Worm (Caenorhabditis elegans) whole organism, late embryonic: Measurements from ENCODE around the gene clc-18.
A peak's percentile ranks its signal among the peaks of the same experiment; 100 is the strongest.

Experiments used
- C38D4.7 ChIP-seq: fragments of 200-800 bp; sonication (Bioruptor generic); optimal IDR thresholded peaks from 2 replicates; lab custom pipeline; 2018; ENCODE audit warnings: mild to moderate bottlenecking, missing genetic modification characterization, moderate library complexity, missing compliant biosample characterization
- F13H6.1 ChIP-seq: sonication (generic microtip); optimal IDR thresholded peaks from 2 replicates; lab custom pipeline; 2016; ENCODE audit warnings: missing genetic modification characterization, missing compliant biosample characterization
- K09A11.1 ChIP-seq: sonication (generic microtip); optimal IDR thresholded peaks from 2 replicates; lab custom pipeline; 2017; ENCODE audit warnings: antibody characterized with exemption, mild to moderate bottlenecking, missing genetic modification characterization, missing compliant biosample characterization; ENCODE audit not compliant: insufficient read depth
- T23F11.4 ChIP-seq: fragments of 200-800 bp; sonication (Bioruptor generic); optimal IDR thresholded peaks from 2 replicates; lab custom pipeline; 2018; ENCODE audit warnings: mild to moderate bottlenecking, missing genetic modification characterization, missing compliant biosample characterization
- Y22D7AL.16 ChIP-seq: sonication (generic microtip); optimal IDR thresholded peaks from 2 replicates; lab custom pipeline; 2016; ENCODE audit warnings: missing genetic modification characterization, missing compliant biosample characterization
- ahr-1 ChIP-seq: sonication (generic microtip); optimal IDR thresholded peaks from 2 replicates; lab custom pipeline; 2016; ENCODE audit warnings: missing genetic modification characterization, missing compliant biosample characterization
- ama-1 ChIP-seq: fragments of 150-350 bp; optimal IDR thresholded peaks from 2 replicates; lab custom pipeline; 2014
- ceh-18 ChIP-seq: sonication (generic microtip); optimal IDR thresholded peaks from 2 replicates; lab custom pipeline; 2016; ENCODE audit warnings: missing genetic modification characterization, missing compliant biosample characterization
- ceh-2 ChIP-seq: sonication (generic microtip); optimal IDR thresholded peaks from 2 replicates; lab custom pipeline; 2016; ENCODE audit warnings: missing genotype, missing genetic modification characterization, missing compliant biosample characterization
- ceh-24 ChIP-seq: sonication (generic microtip); optimal IDR thresholded peaks from 2 replicates; lab custom pipeline; 2016; ENCODE audit warnings: mild to moderate bottlenecking, missing genetic modification characterization, missing compliant biosample characterization
- ceh-31 ChIP-seq: sonication (generic microtip); optimal IDR thresholded peaks from 2 replicates; lab custom pipeline; 2016; ENCODE audit warnings: missing genetic modification characterization, missing compliant biosample characterization
- ceh-34 ChIP-seq: sonication (generic microtip); optimal IDR thresholded peaks from 2 replicates; lab custom pipeline; 2016; ENCODE audit warnings: mild to moderate bottlenecking, missing genetic modification characterization, missing compliant biosample characterization
- ceh-45 ChIP-seq: fragments of 200-800 bp; sonication (Bioruptor generic); IDR thresholded peaks from 2 replicates; pipeline ENCODE4 v1.3.6; 2022; ENCODE audit warnings: missing genetic modification reagents, missing genetic modification characterization, missing compliant biosample characterization
- ceh-48 ChIP-seq: sonication (generic microtip); optimal IDR thresholded peaks from 2 replicates; lab custom pipeline; 2016; ENCODE audit warnings: missing genetic modification characterization, inconsistent platforms, missing compliant biosample characterization
- ceh-6 ChIP-seq: fragments of 200-800 bp; sonication (Bioruptor generic); optimal IDR thresholded peaks from 2 replicates; lab custom pipeline; 2018; ENCODE audit warnings: mild to moderate bottlenecking, missing genetic modification characterization, missing compliant biosample characterization
- che-1 ChIP-seq: sonication (generic microtip); optimal IDR thresholded peaks from 2 replicates; lab custom pipeline; 2016; ENCODE audit warnings: mild to moderate bottlenecking, missing genetic modification characterization, missing compliant biosample characterization
- elt-2 ChIP-seq: sonication (generic microtip); optimal IDR thresholded peaks from 2 replicates; lab custom pipeline; 2016; ENCODE audit warnings: missing genetic modification reagents, missing genetic modification characterization, missing compliant biosample characterization
- elt-4 ChIP-seq: sonication (generic microtip); optimal IDR thresholded peaks from 2 replicates; lab custom pipeline; 2016; ENCODE audit warnings: missing genetic modification characterization, missing compliant biosample characterization
- ets-4 ChIP-seq: sonication (generic microtip); optimal IDR thresholded peaks from 2 replicates; lab custom pipeline; 2016; ENCODE audit warnings: missing genetic modification characterization, missing compliant biosample characterization
- eyg-1 ChIP-seq: sonication (generic microtip); optimal IDR thresholded peaks from 2 replicates; lab custom pipeline; 2016; ENCODE audit warnings: missing genotype, missing genetic modification characterization, missing compliant biosample characterization
- fax-1 ChIP-seq: sonication (generic microtip); optimal IDR thresholded peaks from 2 replicates; lab custom pipeline; 2016; ENCODE audit warnings: missing genotype, missing genetic modification characterization, missing compliant biosample characterization
- fkh-10 ChIP-seq: fragments of 150-350 bp; optimal IDR thresholded peaks from 2 replicates; lab custom pipeline; 2014; ENCODE audit warnings: missing biosample characterization, missing genetic modification reagents, missing genetic modification characterization
- fkh-6 ChIP-seq: sonication (generic microtip); optimal IDR thresholded peaks from 2 replicates; lab custom pipeline; 2016; ENCODE audit warnings: missing genetic modification characterization, missing compliant biosample characterization
- hlh-13 ChIP-seq: fragments of 200-800 bp; sonication (Bioruptor generic); optimal IDR thresholded peaks from 2 replicates; lab custom pipeline; 2018; ENCODE audit warnings: mild to moderate bottlenecking, missing genetic modification characterization, missing compliant biosample characterization
- hlh-15 ChIP-seq: sonication (generic microtip); optimal IDR thresholded peaks from 2 replicates; lab custom pipeline; 2016; ENCODE audit warnings: missing genetic modification characterization, missing compliant biosample characterization
- hlh-6 ChIP-seq: sonication (generic microtip); optimal IDR thresholded peaks from 2 replicates; lab custom pipeline; 2016; ENCODE audit warnings: missing genotype, missing genetic modification characterization, missing compliant biosample characterization
- hlh-8 ChIP-seq: sonication (generic microtip); optimal IDR thresholded peaks from 2 replicates; lab custom pipeline; 2016; ENCODE audit warnings: missing genotype, missing genetic modification characterization, missing compliant biosample characterization
- lim-6 ChIP-seq: sonication (generic microtip); optimal IDR thresholded peaks from 2 replicates; lab custom pipeline; 2016; ENCODE audit warnings: missing genetic modification characterization, missing compliant biosample characterization
- lin-11 ChIP-seq: fragments of 200-800 bp; sonication (Bioruptor generic); optimal IDR thresholded peaks from 2 replicates; lab custom pipeline; 2018; ENCODE audit warnings: mild to moderate bottlenecking, missing genetic modification characterization, missing compliant biosample characterization
- mec-3 ChIP-seq: sonication (generic microtip); optimal IDR thresholded peaks from 2 replicates; lab custom pipeline; 2016; ENCODE audit warnings: borderline replicate concordance, missing genetic modification characterization, missing compliant biosample characterization
- nhr-11 ChIP-seq: fragments of 150-350 bp; optimal IDR thresholded peaks from 2 replicates; lab custom pipeline; 2014; ENCODE audit warnings: missing biosample characterization, missing genetic modification characterization
- nhr-232 ChIP-seq: sonication (generic microtip); optimal IDR thresholded peaks from 2 replicates; lab custom pipeline; 2016; ENCODE audit warnings: missing genetic modification characterization, missing compliant biosample characterization
- npax-4 ChIP-seq: sonication (generic microtip); optimal IDR thresholded peaks from 2 replicates; lab custom pipeline; 2016; ENCODE audit warnings: missing genetic modification characterization, missing compliant biosample characterization
- pag-3 ChIP-seq: sonication (generic microtip); optimal IDR thresholded peaks from 2 replicates; lab custom pipeline; 2016; ENCODE audit warnings: missing compliant biosample characterization, missing genetic modification characterization, borderline replicate concordance
- pax-1 ChIP-seq: fragments of 150-350 bp; optimal IDR thresholded peaks from 2 replicates; lab custom pipeline; 2014; ENCODE audit warnings: missing biosample characterization, missing genetic modification characterization
- pha-2 ChIP-seq: sonication (generic microtip); optimal IDR thresholded peaks from 2 replicates; lab custom pipeline; 2017; ENCODE audit warnings: mild to moderate bottlenecking, missing genetic modification characterization, missing compliant biosample characterization
- pha-4 ChIP-seq: fragments of 150-350 bp; optimal IDR thresholded peaks from 2 replicates; lab custom pipeline; 2018; ENCODE audit warnings: missing biosample characterization, missing genetic modification reagents, missing genetic modification characterization
- rnt-1 ChIP-seq: sonication (generic microtip); optimal IDR thresholded peaks from 2 replicates; lab custom pipeline; 2016; ENCODE audit warnings: missing genetic modification characterization, missing compliant biosample characterization
- sox-2 ChIP-seq: fragments of 200-800 bp; sonication (Bioruptor generic); IDR thresholded peaks from 2 replicates; pipeline ENCODE4 v1.3.6; 2022; ENCODE audit warnings: missing genetic modification reagents, missing genetic modification characterization, missing compliant biosample characterization
- tbx-7 ChIP-seq: sonication (generic microtip); optimal IDR thresholded peaks from 2 replicates; lab custom pipeline; 2016; ENCODE audit warnings: missing genotype, missing genetic modification characterization, missing compliant biosample characterization
- unc-42 ChIP-seq: sonication (generic microtip); optimal IDR thresholded peaks from 2 replicates; lab custom pipeline; 2016; ENCODE audit warnings: missing genotype, missing genetic modification characterization, missing compliant biosample characterization
- unc-55 ChIP-seq: sonication (generic microtip); optimal IDR thresholded peaks from 2 replicates; lab custom pipeline; 2017; ENCODE audit warnings: missing biosample characterization, missing genetic modification reagents, missing genetic modification characterization
- ztf-16 ChIP-seq: sonication (generic microtip); optimal IDR thresholded peaks from 2 replicates; lab custom pipeline; 2017; ENCODE audit warnings: missing genetic modification characterization, missing compliant biosample characterization

The clc-18 gene

ce11 chrV:4109873-4110272, at the start of gene clc-18:
clc-18 (minus strand) TSS chrV:4109973.
- TF ChIP-seq Y22D7AL.16 (tag; lab: Kevin White, UChicago) (no peak), T23F11.4 (GFP tag; lab: Kevin White, UChicago) (no peak), nhr-232 (tag; lab: Kevin White, UChicago) (no peak), pha-2 (tag; lab: Kevin White, UChicago) (no peak), F13H6.1 (tag; lab: Kevin White, UChicago) (no peak), fkh-6 (tag; lab: Kevin White, UChicago) (no peak), lin-11 (no peak), ceh-6 (GFP tag; lab: Kevin White, UChicago) (no peak), eyg-1 (tag; lab: Kevin White, UChicago) (no peak), unc-55 (GFP tag; lab: Kevin White, UChicago) (no peak), ceh-2 (tag; lab: Kevin White, UChicago) (no peak), K09A11.1 (no peak)

ce11 chrV:4157291-4157690, 47.5 kb upstream of the clc-18 start:
- TF ChIP-seq unc-55 (GFP tag; lab: Kevin White, UChicago) = peak; percentile 69
- no peak for TF ChIP-seq K09A11.1
- peak; percentile 96 for TF ChIP-seq elt-2
- TF ChIP-seq ztf-16 (tag; lab: Kevin White, UChicago) = no peak
- peak; percentile 50 for TF ChIP-seq ceh-18 (tag; lab: Kevin White, UChicago)
- TF ChIP-seq rnt-1 = peak; percentile 47

- TF ChIP-seq ceh-31 (tag; lab: Kevin White, UChicago) (no peak), npax-4 (tag; lab: Kevin White, UChicago) (no peak), ceh-34 (tag; lab: Kevin White, UChicago) (no peak), nhr-11 (tag; lab: Kevin White, UChicago) (no peak), fax-1 (tag; lab: Kevin White, UChicago) (no peak), hlh-8 (tag; lab: Kevin White, UChicago) (no peak), elt-4 (no peak), elt-2 (no peak), unc-55 (GFP tag; lab: Kevin White, UChicago) (no peak), ets-4 (no peak), che-1 (no peak), hlh-6 (tag; lab: Kevin White, UChicago) (no peak), ahr-1 (no peak), C38D4.7 (GFP tag; lab: Kevin White, UChicago) (no peak), T23F11.4 (GFP tag; lab: Kevin White, UChicago) (no peak), hlh-13 (GFP tag; lab: Kevin White, UChicago) (no peak), hlh-15 (tag; lab: Kevin White, UChicago) (no peak)
These were observed 42.4 kb upstream of the clc-18 start, which contains the start of gene Y45G5AM.6 for ce11 chrV:4152200-4152599. Y45G5AM.6 (minus strand) TSS chrV:4152300.

- no peak for TF ChIP-seq ahr-1
- no peak for TF ChIP-seq npax-4 (tag; lab: Kevin White, UChicago)
- TF ChIP-seq pag-3 (tag; lab: Kevin White, UChicago) = peak; percentile 0
- TF ChIP-seq ceh-2 (tag; lab: Kevin White, UChicago) = no peak
- peak; percentile 66 for TF ChIP-seq elt-4
These were observed 41.6 kb upstream of the clc-18 start for ce11 chrV:4151400-4151799.

- no peak for TF ChIP-seq mec-3 (tag; lab: Kevin White, UChicago)
- no peak for TF ChIP-seq ceh-45 (GFP tag; lab: Robert Waterston, UW)
These were observed 34.4 kb upstream of the clc-18 start, which contains the start of gene Y45G5AL.1 for ce11 chrV:4144205-4144604. Y45G5AL.1 (plus strand) TSS chrV:4144505.

- TF ChIP-seq elt-2 (peak; percentile 67), ceh-24 (no peak), fkh-10 (no peak), tbx-7 (tag; lab: Kevin White, UChicago) (no peak), lin-11 (no peak), ceh-31 (tag; lab: Kevin White, UChicago) (no peak), npax-4 (tag; lab: Kevin White, UChicago) (no peak), ceh-48 (tag; lab: Kevin White, UChicago) (peak; percentile 33), unc-42 (tag; lab: Kevin White, UChicago) (peak; percentile 69), sox-2 (no peak), pha-4 (tag; lab: Kevin White, UChicago) (no peak), pax-1 (tag; lab: Kevin White, UChicago) (peak; percentile 13), ama-1 (lab: Kevin White, UChicago) (no peak), unc-55 (GFP tag; lab: Kevin White, UChicago) (peak; percentile 21), lim-6 (tag; lab: Kevin White, UChicago) (no peak), che-1 (no peak), rnt-1 (no peak), hlh-15 (tag; lab: Kevin White, UChicago) (no peak), mec-3 (tag; lab: Kevin White, UChicago) (no peak)
These were observed 33.3 kb upstream of the clc-18 start for ce11 chrV:4143034-4143433.
